Worm (Caenorhabditis elegans) whole organism, mixed stage, embryonic: ENCODE data around the gene sel-15.
A peak's percentile ranks its signal among the peaks of the same experiment; 100 is the strongest.

Experiments used
- M03D4.4 ChIP-seq: sonication (generic microtip); optimal IDR thresholded peaks from 2 replicates; lab custom pipeline; 2017; ENCODE audit warnings: mild to moderate bottlenecking, missing genetic modification characterization, missing compliant biosample characterization
- bed-3 ChIP-seq: fragments of 200-800 bp; sonication (Bioruptor generic); optimal IDR thresholded peaks from 3 replicates; lab custom pipeline; 2018; ENCODE audit warnings: mild to moderate bottlenecking, missing genetic modification characterization, moderate library complexity, missing compliant biosample characterization
- blmp-1 ChIP-seq: fragments of 150-350 bp; optimal IDR thresholded peaks from 2 replicates; lab custom pipeline; 2014; ENCODE audit warnings: missing biosample characterization, missing genetic modification characterization
- ceh-39 ChIP-seq: fragments of 150-350 bp; optimal IDR thresholded peaks from 2 replicates; lab custom pipeline; 2014; ENCODE audit warnings: missing biosample characterization, missing genetic modification characterization
- ceh-43 ChIP-seq: fragments of 200-800 bp; sonication (Bioruptor generic); optimal IDR thresholded peaks from 2 replicates; lab custom pipeline; 2018; ENCODE audit warnings: mild to moderate bottlenecking, missing genetic modification characterization, moderate library complexity, missing compliant biosample characterization
- ceh-83 ChIP-seq: fragments of 200-800 bp; sonication (Bioruptor generic); optimal IDR thresholded peaks from 2 replicates; lab custom pipeline; 2018; ENCODE audit warnings: mild to moderate bottlenecking, missing genetic modification characterization, missing compliant biosample characterization
- ces-1 ChIP-seq: fragments of 150-350 bp; optimal IDR thresholded peaks from 2 replicates; lab custom pipeline; 2014; ENCODE audit warnings: missing biosample characterization, missing genetic modification reagents, missing genetic modification characterization
- cnd-1 ChIP-seq: fragments of 200-800 bp; sonication (Bioruptor generic); optimal IDR thresholded peaks from 2 replicates; lab custom pipeline; 2018; ENCODE audit warnings: mild to moderate bottlenecking, missing genetic modification characterization, missing compliant biosample characterization
- drap-1 ChIP-seq: fragments of 200-800 bp; sonication (Bioruptor generic); optimal IDR thresholded peaks from 3 replicates; lab custom pipeline; 2018; ENCODE audit warnings: mild to moderate bottlenecking, missing genetic modification characterization, missing compliant biosample characterization
- elt-1 ChIP-seq: sonication (generic microtip); optimal IDR thresholded peaks from 2 replicates; lab custom pipeline; 2017; ENCODE audit warnings: missing genetic modification characterization, mild to moderate bottlenecking, missing compliant biosample characterization, antibody characterized with exemption, moderate library complexity, borderline replicate concordance; ENCODE audit not compliant: insufficient read depth
- elt-3 ChIP-seq: fragments of 150-350 bp; optimal IDR thresholded peaks from 2 replicates; lab custom pipeline; 2014; ENCODE audit warnings: missing biosample characterization, missing genetic modification characterization
- flh-1 ChIP-seq: fragments of 200-800 bp; sonication (Bioruptor generic); optimal IDR thresholded peaks from 2 replicates; lab custom pipeline; 2018; ENCODE audit warnings: mild to moderate bottlenecking, missing genetic modification characterization, moderate library complexity, missing compliant biosample characterization
- ham-2 ChIP-seq: fragments of 200-800 bp; sonication (Bioruptor generic); optimal IDR thresholded peaks from 2 replicates; lab custom pipeline; 2018; ENCODE audit warnings: mild to moderate bottlenecking, missing genetic modification characterization, missing compliant biosample characterization
- hlh-1 ChIP-seq: fragments of 150-350 bp; optimal IDR thresholded peaks from 2 replicates; lab custom pipeline; 2014; ENCODE audit warnings: missing biosample characterization, missing genetic modification reagents, missing genetic modification characterization
- lin-13 ChIP-seq: fragments of 150-350 bp; optimal IDR thresholded peaks from 2 replicates; lab custom pipeline; 2014; ENCODE audit warnings: missing biosample characterization, missing genetic modification characterization
- lsy-2 ChIP-seq: fragments of 150-350 bp; optimal IDR thresholded peaks from 2 replicates; lab custom pipeline; 2014; ENCODE audit warnings: missing biosample characterization, missing genetic modification characterization
- mab-5 ChIP-seq: fragments of 150-350 bp; optimal IDR thresholded peaks from 2 replicates; lab custom pipeline; 2014; ENCODE audit warnings: missing biosample characterization, missing genetic modification characterization
- mep-1 ChIP-seq: fragments of 150-350 bp; optimal IDR thresholded peaks from 2 replicates; lab custom pipeline; 2017; ENCODE audit warnings: missing biosample characterization, missing genetic modification reagents, missing genetic modification characterization, inconsistent platforms
- mls-2 ChIP-seq: sonication (generic microtip); optimal IDR thresholded peaks from 2 replicates; lab custom pipeline; 2016; ENCODE audit warnings: mild to moderate bottlenecking, missing genetic modification characterization, moderate library complexity, missing compliant biosample characterization
- nhr-12 ChIP-seq: fragments of 150-350 bp; optimal IDR thresholded peaks from 2 replicates; lab custom pipeline; 2014; ENCODE audit warnings: missing biosample characterization, missing genetic modification characterization
- nhr-2 ChIP-seq: fragments of 150-350 bp; optimal IDR thresholded peaks from 2 replicates; lab custom pipeline; 2014; ENCODE audit warnings: missing biosample characterization, missing genetic modification characterization
- nhr-237 ChIP-seq: fragments of 150-350 bp; optimal IDR thresholded peaks from 2 replicates; lab custom pipeline; 2014; ENCODE audit warnings: missing biosample characterization, missing genetic modification characterization
- nhr-76 ChIP-seq: sonication (generic microtip); optimal IDR thresholded peaks from 2 replicates; lab custom pipeline; 2017; ENCODE audit warnings: missing biosample characterization, missing genetic modification characterization
- pha-4 ChIP-seq: fragments of 150-350 bp; optimal IDR thresholded peaks from 2 replicates; lab custom pipeline; 2018; ENCODE audit warnings: missing biosample characterization, missing genetic modification reagents, missing genetic modification characterization
- sem-2 ChIP-seq: fragments of 200-800 bp; sonication (Bioruptor generic); optimal IDR thresholded peaks from 2 replicates; lab custom pipeline; 2018; ENCODE audit warnings: mild to moderate bottlenecking, missing genetic modification characterization, missing compliant biosample characterization
- snpc-4 ChIP-seq: fragments of 150-350 bp; optimal IDR thresholded peaks from 2 replicates; lab custom pipeline; 2014; ENCODE audit warnings: missing biosample characterization, missing genetic modification characterization
- sptf-1 ChIP-seq: sonication (generic microtip); optimal IDR thresholded peaks from 2 replicates; lab custom pipeline; 2017; ENCODE audit warnings: mild to moderate bottlenecking, missing genetic modification characterization, moderate library complexity, missing compliant biosample characterization
- tbx-8 ChIP-seq: fragments of 200-800 bp; sonication (Bioruptor generic); optimal IDR thresholded peaks from 2 replicates; lab custom pipeline; 2018; ENCODE audit warnings: mild to moderate bottlenecking, missing genetic modification characterization, moderate library complexity, missing compliant biosample characterization
- unc-120 ChIP-seq: sonication (generic microtip); optimal IDR thresholded peaks from 2 replicates; lab custom pipeline; 2017; ENCODE audit warnings: missing genetic modification characterization, missing compliant biosample characterization; ENCODE audit not compliant: poor library complexity, severe bottlenecking
- unc-39 ChIP-seq: fragments of 150-350 bp; optimal IDR thresholded peaks from 2 replicates; lab custom pipeline; 2014; ENCODE audit warnings: missing biosample characterization, missing genetic modification characterization
- unc-62 ChIP-seq: fragments of 150-350 bp; optimal IDR thresholded peaks from 2 replicates; lab custom pipeline; 2014; ENCODE audit warnings: missing biosample characterization, missing genetic modification reagents, missing genetic modification characterization
- zip-8 ChIP-seq: fragments of 150-350 bp; optimal IDR thresholded peaks from 2 replicates; lab custom pipeline; 2014; ENCODE audit warnings: missing biosample characterization, missing genetic modification characterization
- ztf-11 ChIP-seq: fragments of 150-350 bp; optimal IDR thresholded peaks from 2 replicates; lab custom pipeline; 2014; ENCODE audit warnings: missing biosample characterization, missing genetic modification characterization

Gene sel-15

DNA sequence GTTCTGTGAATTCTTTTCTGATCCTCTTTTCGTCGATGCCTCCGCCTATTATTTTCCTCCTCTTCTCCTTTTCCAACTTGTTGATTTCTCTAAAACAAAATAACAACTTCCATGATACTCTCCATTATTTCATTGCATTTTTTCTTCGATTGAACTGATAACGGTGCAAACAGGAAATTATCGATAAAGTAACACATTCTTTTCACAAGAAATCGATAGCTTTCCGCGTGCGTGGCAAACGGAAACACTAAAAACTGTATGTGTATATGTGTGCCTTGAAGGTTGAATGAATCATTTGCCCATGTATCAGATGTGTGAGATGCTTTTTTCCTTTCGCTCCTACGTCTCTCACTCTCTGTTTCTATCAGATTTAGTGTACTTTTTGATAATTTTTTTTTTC lies 44.7 kb downstream of the sel-15 start:
- TF ChIP-seq M03D4.4 (tag; lab: Kevin White, UChicago) (no peak), cnd-1 (tag; lab: Kevin White, UChicago) (no peak), nhr-76 (tag; lab: Kevin White, UChicago) (no peak), elt-3 (tag; lab: Kevin White, UChicago) (no peak), ceh-83 (GFP tag; lab: Kevin White, UChicago) (no peak), mls-2 (no peak), flh-1 (no peak), bed-3 (no peak), ces-1 (GFP tag; lab: Kevin White, UChicago) (no peak), sem-2 (no peak), sptf-1 (tag; lab: Kevin White, UChicago) (no peak), blmp-1 (tag; lab: Kevin White, UChicago) (no peak), mab-5 (tag; lab: Kevin White, UChicago) (no peak), mep-1 (no peak), zip-8 (tag; lab: Kevin White, UChicago) (no peak), nhr-12 (tag; lab: Kevin White, UChicago) (no peak), unc-62 (GFP tag; lab: Kevin White, UChicago) (no peak), drap-1 (GFP tag; lab: Kevin White, UChicago) (no peak), ceh-39 (tag; lab: Kevin White, UChicago) (no peak)

DNA sequence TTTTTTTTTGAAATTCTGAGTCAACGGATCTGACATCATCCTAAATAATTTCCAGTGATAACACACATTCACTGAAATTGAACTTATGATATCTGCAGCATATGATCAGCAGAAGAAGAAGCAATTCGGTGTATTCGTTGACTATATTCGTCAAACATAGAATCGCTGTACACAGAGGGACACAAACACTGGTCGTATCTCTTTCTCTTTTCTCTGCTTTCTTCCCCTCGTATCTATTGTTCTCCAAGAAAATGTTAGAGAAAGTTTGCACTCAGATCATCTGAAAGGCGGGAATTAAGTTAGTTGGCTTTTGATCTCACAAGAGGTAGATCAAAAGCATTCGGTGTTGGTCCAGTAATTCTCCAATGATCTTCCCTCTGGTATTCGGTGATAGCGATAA lies 45.7 kb downstream of the sel-15 start:
- TF ChIP-seq unc-120 (tag; lab: Kevin White, UChicago) = no peak
- TF ChIP-seq unc-62 (GFP tag; lab: Kevin White, UChicago) = no peak
- TF ChIP-seq drap-1 (GFP tag; lab: Kevin White, UChicago) = no peak
- no peak for TF ChIP-seq bed-3
- no peak for TF ChIP-seq nhr-2 (tag; lab: Kevin White, UChicago)
- no peak for TF ChIP-seq elt-1 (tag; lab: Kevin White, UChicago)
- TF ChIP-seq lin-13 = no peak
- no peak for TF ChIP-seq ceh-43
- no peak for TF ChIP-seq blmp-1 (tag; lab: Kevin White, UChicago)
- TF ChIP-seq zip-8 (tag; lab: Kevin White, UChicago) = no peak
- TF ChIP-seq mep-1 = no peak
- TF ChIP-seq elt-3 (tag; lab: Kevin White, UChicago) = no peak
- no peak for TF ChIP-seq lsy-2 (tag; lab: Kevin White, UChicago)
- no peak for TF ChIP-seq tbx-8 (GFP tag; lab: Kevin White, UChicago)
- no peak for TF ChIP-seq pha-4
- TF ChIP-seq, all 35 proteins: peak for 0

- TF ChIP-seq nhr-237 (tag; lab: Kevin White, UChicago) (no peak), blmp-1 (tag; lab: Kevin White, UChicago) (no peak), pha-4 (no peak), ztf-11 (tag; lab: Kevin White, UChicago) (no peak), ceh-83 (GFP tag; lab: Kevin White, UChicago) (no peak), zip-8 (tag; lab: Kevin White, UChicago) (no peak), nhr-76 (tag; lab: Kevin White, UChicago) (no peak), mls-2 (no peak), nhr-2 (tag; lab: Kevin White, UChicago) (no peak), bed-3 (no peak), unc-120 (tag; lab: Kevin White, UChicago) (no peak), snpc-4 (tag; lab: Kevin White, UChicago) (no peak), mep-1 (no peak), elt-1 (tag; lab: Kevin White, UChicago) (no peak), hlh-1 (tag; lab: Kevin White, UChicago) (no peak), flh-1 (no peak), lsy-2 (tag; lab: Kevin White, UChicago) (no peak), mab-5 (tag; lab: Kevin White, UChicago) (no peak), lin-13 (no peak)
Measured at ce11 chrIII:649935-650334, 46.3 kb downstream of the sel-15 start.

DNA sequence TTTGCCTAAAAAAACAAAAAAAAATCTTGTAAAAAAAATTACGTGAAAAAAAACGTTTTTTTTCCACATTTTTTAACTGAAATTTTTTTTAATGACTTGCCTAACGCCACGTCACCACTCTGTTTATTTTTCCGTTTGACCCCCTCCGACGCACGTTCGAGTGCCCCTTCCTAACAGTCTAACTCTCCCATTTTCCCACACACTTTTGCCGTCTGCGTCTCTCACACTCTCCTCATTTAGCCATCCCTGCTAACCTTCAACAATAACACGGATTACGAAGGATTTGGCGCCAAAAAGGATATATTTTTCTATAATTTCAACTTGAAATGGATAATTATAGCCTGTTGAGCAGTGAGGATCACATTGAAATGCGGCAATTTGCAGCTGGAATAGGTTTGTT lies 49.0 kb downstream of the sel-15 start:
- peak; percentile 14 for TF ChIP-seq mep-1
- peak; percentile 1 for TF ChIP-seq nhr-2 (tag; lab: Kevin White, UChicago)
- no peak for TF ChIP-seq unc-39 (tag; lab: Kevin White, UChicago)
- no peak for TF ChIP-seq M03D4.4 (tag; lab: Kevin White, UChicago)
- TF ChIP-seq pha-4 = peak; percentile 53
- no peak for TF ChIP-seq zip-8 (tag; lab: Kevin White, UChicago)
- TF ChIP-seq unc-120 (tag; lab: Kevin White, UChicago) = peak; percentile 63
- TF ChIP-seq unc-62 (GFP tag; lab: Kevin White, UChicago) = no peak
- TF ChIP-seq cnd-1 (tag; lab: Kevin White, UChicago) = no peak
- peak; percentile 92 for TF ChIP-seq ham-2 (GFP tag; lab: Kevin White, UChicago)
